Worm (Caenorhabditis elegans): ENCODE measurements around the gene F11G11.4.

F11G11.4 gene

DNA sequence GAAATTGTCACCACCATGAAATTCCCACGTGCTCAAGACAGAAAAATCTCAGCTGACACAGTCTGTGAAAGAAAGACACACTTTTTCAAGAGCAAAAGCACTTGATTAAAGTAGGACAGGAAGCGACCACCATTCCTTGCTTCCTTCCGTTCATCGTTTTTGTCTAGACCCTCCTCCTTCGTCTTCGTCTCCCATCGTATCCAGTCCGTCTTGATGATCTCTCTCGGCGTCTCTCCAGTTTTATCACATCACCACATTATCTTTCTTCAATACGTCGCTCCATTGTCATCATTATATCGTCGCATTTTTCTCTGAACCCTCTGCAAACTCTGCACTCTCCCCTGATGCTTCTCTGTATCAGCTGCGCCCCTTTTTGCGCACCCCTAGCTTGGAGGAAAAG, 47.8 kb downstream of the F11G11.4 start (continued):
- TF ChIP-seq aptf-2 (GFP tag; conservative IDR thresholded peaks at IDR 0.05) (no peak), F23B12.7 (tag; optimal IDR thresholded peaks at IDR 0.05; ENCODE audit: insufficient read depth) (no peak)
